Worm (Caenorhabditis elegans) whole organism, young adult: ENCODE data around the gene C16A11.3.
A peak's percentile ranks its signal among the peaks of the same experiment; 100 is the strongest.

ENCODE experiments used
- C06A6.2 ChIP-seq: fragments of 200-800 bp; sonication (Bioruptor generic); conservative IDR thresholded peaks from 2 replicates; pipeline ENCODE4 v1.3.6; 2022; ENCODE audit warnings: missing genetic modification characterization, missing compliant biosample characterization
- F10E7.11 ChIP-seq: sonication (generic microtip); optimal IDR thresholded peaks from 2 replicates; lab custom pipeline; 2017; ENCODE audit warnings: mild to moderate bottlenecking, missing genetic modification characterization, moderate library complexity, missing compliant biosample characterization
- F22D6.2 ChIP-seq: sonication (generic microtip); optimal IDR thresholded peaks from 2 replicates; lab custom pipeline; 2016; ENCODE audit warnings: mild to moderate bottlenecking, missing genetic modification characterization, missing compliant biosample characterization
- F23B12.7 ChIP-seq: sonication (generic microtip); optimal IDR thresholded peaks from 2 replicates; lab custom pipeline; 2017; ENCODE audit warnings: missing genetic modification characterization, mild to moderate bottlenecking, missing compliant biosample characterization, antibody characterized with exemption, moderate library complexity; ENCODE audit not compliant: insufficient read depth
- F55B11.4 ChIP-seq: sonication (generic microtip); optimal IDR thresholded peaks from 2 replicates; lab custom pipeline; 2016; ENCODE audit warnings: missing compliant biosample characterization, missing genetic modification characterization, borderline replicate concordance; ENCODE audit not compliant: insufficient read depth
- F57A8.1 ChIP-seq: fragments of 200-800 bp; sonication (Bioruptor generic); optimal IDR thresholded peaks from 2 replicates; lab custom pipeline; 2018; ENCODE audit warnings: mild to moderate bottlenecking, missing genetic modification characterization, moderate library complexity, missing compliant biosample characterization
- K12H6.12 ChIP-seq: fragments of 200-800 bp; sonication (Bioruptor generic); optimal IDR thresholded peaks from 2 replicates; lab custom pipeline; 2018; ENCODE audit warnings: mild to moderate bottlenecking, missing genetic modification characterization, missing compliant biosample characterization
- T07F8.4 ChIP-seq: sonication (generic microtip); optimal IDR thresholded peaks from 2 replicates; lab custom pipeline; 2016; ENCODE audit warnings: mild to moderate bottlenecking, missing genetic modification characterization, moderate library complexity, missing compliant biosample characterization
- T26A5.8 ChIP-seq: sonication (generic microtip); optimal IDR thresholded peaks from 2 replicates; lab custom pipeline; 2016; ENCODE audit warnings: missing genetic modification characterization, missing compliant biosample characterization
- Y53F4B.3 ChIP-seq: fragments of 200-800 bp; sonication (Bioruptor generic); IDR thresholded peaks from 2 replicates; pipeline ENCODE4 v1.3.6; 2022; ENCODE audit warnings: missing genetic modification reagents, missing genetic modification characterization, missing compliant biosample characterization
- Y53G8AR.9 ChIP-seq: fragments of 200-800 bp; sonication (Bioruptor generic); conservative IDR thresholded peaks from 2 replicates; pipeline ENCODE4 v1.3.6; 2022; ENCODE audit warnings: missing genetic modification reagents, missing genetic modification characterization, missing compliant biosample characterization
- Y79H2A.3 ChIP-seq: fragments of 200-800 bp; sonication (Bioruptor generic); conservative IDR thresholded peaks from 2 replicates; pipeline ENCODE4 v1.3.6; 2022; ENCODE audit warnings: missing genetic modification reagents, missing genetic modification characterization, missing compliant biosample characterization
- Y95B8A.8 ChIP-seq: fragments of 200-800 bp; sonication (Bioruptor generic); IDR thresholded peaks from 2 replicates; pipeline ENCODE4 v1.3.6; 2022; ENCODE audit warnings: missing genetic modification reagents, missing genetic modification characterization, missing compliant biosample characterization
- ZK185.1 ChIP-seq: sonication (generic microtip); optimal IDR thresholded peaks from 2 replicates; lab custom pipeline; 2016; ENCODE audit warnings: mild to moderate bottlenecking, missing genetic modification characterization, missing compliant biosample characterization; ENCODE audit not compliant: poor library complexity, severe bottlenecking
- aptf-3 ChIP-seq: fragments of 200-800 bp; sonication (Bioruptor generic); IDR thresholded peaks from 2 replicates; pipeline ENCODE4 v1.3.6; 2022; ENCODE audit warnings: missing genetic modification characterization, missing compliant biosample characterization
- attf-3 ChIP-seq: fragments of 200-800 bp; sonication (Bioruptor generic); conservative IDR thresholded peaks from 2 replicates; pipeline ENCODE4 v1.3.6; 2022; ENCODE audit warnings: missing genetic modification reagents, missing genetic modification characterization, missing compliant biosample characterization
- cebp-2 ChIP-seq: fragments of 200-800 bp; sonication (Bioruptor generic); IDR thresholded peaks from 2 replicates; pipeline ENCODE4 v1.3.6; 2022; ENCODE audit warnings: missing genetic modification characterization, missing compliant biosample characterization
- die-1 ChIP-seq: sonication (generic microtip); optimal IDR thresholded peaks from 2 replicates; lab custom pipeline; 2016; ENCODE audit warnings: missing genotype, mild to moderate bottlenecking, missing genetic modification characterization, missing compliant biosample characterization
- egl-18 ChIP-seq: fragments of 200-800 bp; sonication (Bioruptor generic); IDR thresholded peaks from 2 replicates; pipeline ENCODE4 v1.3.6; 2022; ENCODE audit warnings: missing genetic modification reagents, missing genetic modification characterization, missing compliant biosample characterization
- ekl-4 ChIP-seq: fragments of 200-800 bp; sonication (Bioruptor generic); IDR thresholded peaks from 2 replicates; pipeline ENCODE4 v1.3.6; 2022; ENCODE audit warnings: missing genetic modification reagents, missing genetic modification characterization, missing compliant biosample characterization
- him-1 ChIP-seq: sonication (generic microtip); optimal IDR thresholded peaks from 2 replicates; lab custom pipeline; 2016; ENCODE audit warnings: missing genotype, missing genetic modification reagents, missing genetic modification characterization, missing compliant biosample characterization
- hlh-26 ChIP-seq: fragments of 200-800 bp; sonication (Bioruptor generic); conservative IDR thresholded peaks from 2 replicates; pipeline ENCODE4 v1.3.6; 2022; ENCODE audit warnings: missing genetic modification reagents, missing genetic modification characterization, missing compliant biosample characterization
- lin-54 ChIP-seq: fragments of 200-800 bp; sonication (Bioruptor generic); optimal IDR thresholded peaks from 2 replicates; lab custom pipeline; 2018; ENCODE audit warnings: mild to moderate bottlenecking, missing genetic modification characterization, missing compliant biosample characterization
- madf-3 ChIP-seq: fragments of 200-800 bp; sonication (Bioruptor generic); IDR thresholded peaks from 2 replicates; pipeline ENCODE4 v1.3.6; 2022; ENCODE audit warnings: missing genetic modification reagents, missing genetic modification characterization, missing compliant biosample characterization
- madf-6 ChIP-seq: fragments of 200-800 bp; sonication (Bioruptor generic); IDR thresholded peaks from 2 replicates; pipeline ENCODE4 v1.3.6; 2022; ENCODE audit warnings: missing genetic modification reagents, missing genetic modification characterization, missing compliant biosample characterization
- madf-8 ChIP-seq: fragments of 200-800 bp; sonication (Bioruptor generic); conservative IDR thresholded peaks from 2 replicates; pipeline ENCODE4 v1.3.6; 2022; ENCODE audit warnings: missing genetic modification reagents, missing genetic modification characterization, missing compliant biosample characterization
- mes-4 ChIP-seq: sonication (generic microtip); optimal IDR thresholded peaks from 2 replicates; lab custom pipeline; 2016; ENCODE audit warnings: missing genotype, missing genetic modification characterization, missing compliant biosample characterization
- mxl-1 ChIP-seq: sonication (generic microtip); optimal IDR thresholded peaks from 2 replicates; lab custom pipeline; 2016; ENCODE audit warnings: missing genetic modification characterization, missing compliant biosample characterization
- nfyb-1 ChIP-seq: fragments of 200-800 bp; sonication (Bioruptor generic); IDR thresholded peaks from 2 replicates; pipeline ENCODE4 v1.3.6; 2022; ENCODE audit warnings: missing genetic modification reagents, missing genetic modification characterization, missing compliant biosample characterization
- nhr-120 ChIP-seq: fragments of 200-800 bp; sonication (Bioruptor generic); IDR thresholded peaks from 2 replicates; pipeline ENCODE4 v1.3.6; 2022; ENCODE audit warnings: missing genetic modification characterization, missing compliant biosample characterization
- pbrm-1 ChIP-seq: fragments of 200-800 bp; sonication (Bioruptor generic); IDR thresholded peaks from 2 replicates; pipeline ENCODE4 v1.3.6; 2022; ENCODE audit warnings: missing genetic modification reagents, missing genetic modification characterization, missing compliant biosample characterization
- pha-4 ChIP-seq: fragments of 150-350 bp; sonication (generic microtip); optimal IDR thresholded peaks from 2 replicates; lab custom pipeline; 2014; ENCODE audit warnings: missing biosample characterization, missing genetic modification reagents, missing genetic modification characterization
- rcor-1 ChIP-seq: fragments of 200-800 bp; sonication (Bioruptor generic); IDR thresholded peaks from 2 replicates; pipeline ENCODE4 v1.3.6; 2022; ENCODE audit warnings: missing genetic modification reagents, missing genetic modification characterization, missing compliant biosample characterization
- repo-1 ChIP-seq: sonication (generic microtip); optimal IDR thresholded peaks from 2 replicates; lab custom pipeline; 2017; ENCODE audit warnings: mild to moderate bottlenecking, missing genetic modification characterization, missing compliant biosample characterization
- snpc-3.4 ChIP-seq: sonication (generic microtip); optimal IDR thresholded peaks from 2 replicates; lab custom pipeline; 2017; ENCODE audit warnings: missing genetic modification characterization, mild to moderate bottlenecking, missing compliant biosample characterization, antibody characterized with exemption, moderate library complexity, missing genotype, missing genetic modification reagents
- snpc-4 ChIP-seq, 5 experiments: fragments of 150-350 bp in 1 of 5; sonication (generic microtip) in 4 of 5; optimal IDR thresholded peaks; 2 replicates each; lab custom pipeline; 2014 to 2018; ENCODE audit warnings: missing genetic modification characterization in 5 of 5, missing biosample characterization in 3 of 5, antibody characterized with exemption in 2 of 5, mild to moderate bottlenecking in 2 of 5, missing compliant biosample characterization in 2 of 5, missing genotype in 2 of 5, moderate library complexity in 2 of 5, missing genetic modification reagents in 1 of 5
- somi-1 ChIP-seq: fragments of 200-800 bp; sonication (Bioruptor generic); optimal IDR thresholded peaks from 2 replicates; lab custom pipeline; 2018; ENCODE audit warnings: mild to moderate bottlenecking, missing genetic modification characterization, missing compliant biosample characterization
- tbp1 ChIP-seq: fragments of 200-800 bp; sonication (Bioruptor generic); optimal IDR thresholded peaks from 2 replicates; lab custom pipeline; 2018; ENCODE audit warnings: mild to moderate bottlenecking, missing genetic modification characterization, missing compliant biosample characterization
- tbx-9 ChIP-seq: sonication (generic microtip); optimal IDR thresholded peaks from 2 replicates; lab custom pipeline; 2016; ENCODE audit warnings: borderline replicate concordance, missing genetic modification characterization, inconsistent platforms, missing compliant biosample characterization
- tlf-1 ChIP-seq: fragments of 200-800 bp; sonication (Bioruptor generic); optimal IDR thresholded peaks from 2 replicates; lab custom pipeline; 2018; ENCODE audit warnings: mild to moderate bottlenecking, missing genetic modification characterization, missing compliant biosample characterization
- unc-130 ChIP-seq: sonication (generic microtip); optimal IDR thresholded peaks from 2 replicates; lab custom pipeline; 2016; ENCODE audit warnings: missing genetic modification reagents, missing genetic modification characterization, missing compliant biosample characterization
- unc-62 ChIP-seq: fragments of 150-350 bp; optimal IDR thresholded peaks from 2 replicates; lab custom pipeline; 2014; ENCODE audit warnings: missing biosample characterization, missing genetic modification reagents, missing genetic modification characterization
- xnd-1 ChIP-seq: sonication (generic microtip); optimal IDR thresholded peaks from 2 replicates; lab custom pipeline; 2016; ENCODE audit warnings: missing genotype, missing genetic modification reagents, missing genetic modification characterization, missing compliant biosample characterization
- zfh-2 ChIP-seq: fragments of 200-800 bp; sonication (Bioruptor generic); conservative IDR thresholded peaks from 2 replicates; pipeline ENCODE4 v1.3.6; 2022; ENCODE audit warnings: missing genetic modification reagents, missing genetic modification characterization, missing compliant biosample characterization
- zim-3 ChIP-seq: sonication (generic microtip); optimal IDR thresholded peaks from 2 replicates; lab custom pipeline; 2017; ENCODE audit warnings: mild to moderate bottlenecking, missing genetic modification characterization, moderate library complexity, missing compliant biosample characterization
- ztf-26 ChIP-seq: sonication (generic microtip); optimal IDR thresholded peaks from 2 replicates; lab custom pipeline; 2017; ENCODE audit warnings: missing genetic modification characterization, missing compliant biosample characterization
- ztf-3 ChIP-seq: fragments of 200-800 bp; sonication (Bioruptor generic); optimal IDR thresholded peaks from 2 replicates; lab custom pipeline; 2018; ENCODE audit warnings: mild to moderate bottlenecking, missing genetic modification characterization, missing compliant biosample characterization

Gene C16A11.3

ce11 chrII:4229106-4229708, at the start of gene C16A11.3:
Gene C16A11.3, plus strand, starts transcription at chrII:4229545.
- TF ChIP-seq xnd-1 (tag; lab: Kevin White, UChicago): peak; percentile 81
- TF ChIP-seq T07F8.4: no peak
- TF ChIP-seq Y95B8A.8 (GFP tag; lab: Robert Waterston, UW): no peak
- peak; percentile 35 for TF ChIP-seq snpc-4 (GFP tag; optimal IDR thresholded peaks at IDR 0.05; lab: Kevin White, UChicago)
- peak in 2 of 4 experiments; percentile 3 to 42 for TF ChIP-seq snpc-4 (tag; optimal IDR thresholded peaks at IDR 0.05; lab: Kevin White, UChicago)
- TF ChIP-seq F57A8.1 (GFP tag; lab: Kevin White, UChicago): no peak
- no peak for TF ChIP-seq hlh-26 (GFP tag; lab: Robert Waterston, UW)
- peak; percentile 34 for TF ChIP-seq him-1 (tag; lab: Kevin White, UChicago)
- TF ChIP-seq C06A6.2: no peak
- TF ChIP-seq F22D6.2: no peak
- TF ChIP-seq pbrm-1: no peak; the same call in 1 of the 2 replicates
- TF ChIP-seq F55B11.4 (tag; lab: Kevin White, UChicago): no peak
- TF ChIP-seq tbp1 (GFP tag; lab: Kevin White, UChicago): peak; percentile 0
- TF ChIP-seq snpc-3.4 (tag; lab: Kevin White, UChicago): peak; percentile 65
- no peak for TF ChIP-seq egl-18 (GFP tag; lab: Robert Waterston, UW)
- 0 out of 2 replicates have a peak, but pooled peaks have one; percentile 54 for TF ChIP-seq madf-3 (GFP tag; lab: Robert Waterston, UW)
- TF ChIP-seq aptf-3 (GFP tag; lab: Robert Waterston, UW): no peak
- TF ChIP-seq zfh-2: no peak
- TF ChIP-seq K12H6.12 (tag; lab: Kevin White, UChicago): no peak
- no peak for TF ChIP-seq pha-4 (tag; lab: Kevin White, UChicago)
- TF ChIP-seq madf-8 (GFP tag; lab: Robert Waterston, UW): peak; percentile 48
- no peak for TF ChIP-seq nfyb-1 (GFP tag; lab: Robert Waterston, UW)
- TF ChIP-seq ZK185.1 (tag; lab: Kevin White, UChicago): no peak
- TF ChIP-seq tlf-1 (GFP tag; lab: Kevin White, UChicago): peak; percentile 58
- TF ChIP-seq ztf-3 (GFP tag; lab: Kevin White, UChicago): no peak
- peak; percentile 75; the same call in 1 of the 2 replicates for TF ChIP-seq Y53G8AR.9 (GFP tag; lab: Robert Waterston, UW)
- TF ChIP-seq ztf-26 (tag; lab: Kevin White, UChicago): no peak
- no peak for TF ChIP-seq die-1
- no peak for TF ChIP-seq T26A5.8
- no peak for TF ChIP-seq tbx-9 (tag; lab: Kevin White, UChicago)
- no peak for TF ChIP-seq somi-1
- no peak for TF ChIP-seq F23B12.7 (tag; lab: Kevin White, UChicago)
- TF ChIP-seq F10E7.11: peak; percentile 41
- no peak for TF ChIP-seq Y53F4B.3
- peak; percentile 12 for TF ChIP-seq lin-54 (GFP tag; lab: Kevin White, UChicago)
- TF ChIP-seq mes-4 (tag; lab: Kevin White, UChicago): peak; percentile 12
- peak; percentile 87 for TF ChIP-seq madf-6 (GFP tag; lab: Robert Waterston, UW)
- peak; percentile 70 for TF ChIP-seq unc-130 (GFP tag; lab: Kevin White, UChicago)
- no peak for TF ChIP-seq attf-3 (GFP tag; lab: Robert Waterston, UW)
- no peak for TF ChIP-seq rcor-1 (GFP tag; lab: Robert Waterston, UW)
- TF ChIP-seq nhr-120 (GFP tag; lab: Robert Waterston, UW): no peak
- no peak for TF ChIP-seq Y79H2A.3
- no peak for TF ChIP-seq mxl-1
- TF ChIP-seq unc-62: no peak
- peak; percentile 72 for TF ChIP-seq ekl-4 (GFP tag; lab: Robert Waterston, UW)
- TF ChIP-seq cebp-2 (GFP tag; lab: Robert Waterston, UW): no peak
- no peak for TF ChIP-seq repo-1 (tag; lab: Kevin White, UChicago)
- TF ChIP-seq zim-3 (tag; lab: Kevin White, UChicago): no peak
